Fruit fly (Drosophila melanogaster): ENCODE data around the gene CG4686.

Gene CG4686

dm6 chr3R:19824480-19824879 lies 39.8 kb upstream of the CG4686 start (continued):
- TF ChIP-seq CG4328 (GFP tag; optimal IDR thresholded peaks at IDR 0.05): no peak
- no peak for TF ChIP-seq sr (GFP tag; IDR thresholded peaks at IDR 0.05)
- TF ChIP-seq jigr1 (GFP tag; IDR thresholded peaks at IDR 0.05): no peak
- no peak for TF ChIP-seq CG8765 (GFP tag; IDR thresholded peaks at IDR 0.05)
- no peak for TF ChIP-seq nerfin-1 (tag; optimal IDR thresholded peaks at IDR 0.05)
- TF ChIP-seq CG12659 (GFP tag; optimal IDR thresholded peaks at IDR 0.05): peak; percentile 29
- no peak for TF ChIP-seq wek (GFP tag; optimal IDR thresholded peaks at IDR 0.05)
- TF ChIP-seq otp (GFP tag; IDR thresholded peaks at IDR 0.05): no peak
- no peak for TF ChIP-seq Elba2 (GFP tag; optimal IDR thresholded peaks at IDR 0.05)
- no peak for TF ChIP-seq pan (optimal IDR thresholded peaks at IDR 0.05)
- TF ChIP-seq pan (GFP tag; optimal IDR thresholded peaks at IDR 0.05 in 1 of 2, IDR thresholded peaks at IDR 0.05 in 1 of 2): no peak
- no peak for TF ChIP-seq vnd (GFP tag; IDR thresholded peaks at IDR 0.05; ENCODE audit: partially characterized antibody)
- no peak for TF ChIP-seq CG5245 (GFP tag; optimal IDR thresholded peaks at IDR 0.05)
- no peak for TF ChIP-seq Scr (GFP tag; IDR thresholded peaks at IDR 0.05; ENCODE audit: partially characterized antibody)
- no peak for TF ChIP-seq CG6854 (GFP tag; optimal IDR thresholded peaks at IDR 0.05)
- TF ChIP-seq amos (GFP tag; IDR thresholded peaks at IDR 0.05; ENCODE audit: partially characterized antibody): no peak
- TF ChIP-seq ranshi (GFP tag; IDR thresholded peaks at IDR 0.05): no peak; the same call in 1 of the 2 replicates
- TF ChIP-seq CG8924 (tag; optimal IDR thresholded peaks at IDR 0.05): peak; percentile 7
- peak; percentile 15 for TF ChIP-seq ATbp (GFP tag; optimal IDR thresholded peaks at IDR 0.05)
- TF ChIP-seq CG12155 (GFP tag; optimal IDR thresholded peaks at IDR 0.05): no peak
- no peak for TF ChIP-seq HmgZ (tag; optimal IDR thresholded peaks at IDR 0.05)
- no peak for TF ChIP-seq CG11560 (tag; IDR thresholded peaks at IDR 0.05)
- no peak for TF ChIP-seq CG14014 (GFP tag; IDR thresholded peaks at IDR 0.05)
- TF ChIP-seq shn (GFP tag; optimal IDR thresholded peaks at IDR 0.05): no peak
- TF ChIP-seq fd64A (GFP tag; optimal IDR thresholded peaks at IDR 0.05): no peak
- TF ChIP-seq BEAF-32 (GFP tag; optimal IDR thresholded peaks at IDR 0.05): no peak
- TF ChIP-seq Aef1 (GFP tag; IDR thresholded peaks at IDR 0.05): no peak
- no peak for TF ChIP-seq nerfin-2 (GFP tag; IDR thresholded peaks at IDR 0.05; ENCODE audit: partially characterized antibody)
- peak; percentile 80 for TF ChIP-seq sd (tag; optimal IDR thresholded peaks at IDR 0.05)
- TF ChIP-seq bcd (GFP tag; optimal IDR thresholded peaks at IDR 0.05): no peak
- no peak for TF ChIP-seq CG31365 (tag; optimal IDR thresholded peaks at IDR 0.05)
- no peak for TF ChIP-seq CHES-1-like (GFP tag; optimal IDR thresholded peaks at IDR 0.05)
- no peak for TF ChIP-seq H15 (GFP tag; IDR thresholded peaks at IDR 0.05)
- TF ChIP-seq CG2889 (GFP tag; IDR thresholded peaks at IDR 0.05): no peak
- no peak for TF ChIP-seq tx (GFP tag; optimal IDR thresholded peaks at IDR 0.05)
- no peak for TF ChIP-seq Hand (GFP tag; optimal IDR thresholded peaks at IDR 0.05)
- no peak for TF ChIP-seq zf30C (GFP tag; optimal IDR thresholded peaks at IDR 0.05)
- no peak for TF ChIP-seq disco-r (GFP tag; optimal IDR thresholded peaks at IDR 0.05)
- no peak for TF ChIP-seq sna (GFP tag; IDR thresholded peaks at IDR 0.05; ENCODE audit: partially characterized antibody)
- TF ChIP-seq CG18262 (tag; optimal IDR thresholded peaks at IDR 0.05): peak; percentile 18
- TF ChIP-seq esg (GFP tag; conservative IDR thresholded peaks at IDR 0.05): peak; percentile 12; the same call in 1 of the 2 replicates
- peak; percentile 82 for TF ChIP-seq sens (GFP tag)
- TF ChIP-seq fd3F (GFP tag; optimal IDR thresholded peaks at IDR 0.05): no peak
- TF ChIP-seq Dad (GFP tag; optimal IDR thresholded peaks at IDR 0.05): no peak
- no peak for TF ChIP-seq NC2β (GFP tag; optimal IDR thresholded peaks at IDR 0.05)
- no peak for TF ChIP-seq E2f2 (GFP tag; IDR thresholded peaks at IDR 0.05)
- TF ChIP-seq unpg (GFP tag; optimal IDR thresholded peaks at IDR 0.05): peak; percentile 25
- TF ChIP-seq CG9876 (GFP tag; optimal IDR thresholded peaks at IDR 0.05): no peak
- no peak for TF ChIP-seq CG18476 (GFP tag; optimal IDR thresholded peaks at IDR 0.05)
- no peak for TF ChIP-seq CG10543 (GFP tag; optimal IDR thresholded peaks at IDR 0.05)
- TF ChIP-seq nmo (GFP tag; optimal IDR thresholded peaks at IDR 0.05): peak; percentile 25
- TF ChIP-seq pnt (GFP tag; optimal IDR thresholded peaks at IDR 0.05): no peak

Measured in whole organism, embryonic.